Worm (Caenorhabditis elegans) whole organism, young adult: Measurements from ENCODE around the gene Y57A10C.9.

ENCODE experiments used
- D2030.7 ChIP-seq: fragments of 200-800 bp; sonication (Bioruptor generic); IDR thresholded peaks from 2 replicates; pipeline ENCODE4 v1.3.6; 2022; ENCODE audit warnings: missing genetic modification reagents, missing genetic modification characterization, missing compliant biosample characterization
- F10E7.11 ChIP-seq: sonication (generic microtip); optimal IDR thresholded peaks from 2 replicates; lab custom pipeline; 2017; ENCODE audit warnings: mild to moderate bottlenecking, missing genetic modification characterization, moderate library complexity, missing compliant biosample characterization
- F57C9.4 ChIP-seq: sonication (generic microtip); optimal IDR thresholded peaks from 2 replicates; lab custom pipeline; 2017; ENCODE audit warnings: mild to moderate bottlenecking, missing genetic modification characterization, missing compliant biosample characterization
- T26A5.8 ChIP-seq: sonication (generic microtip); optimal IDR thresholded peaks from 2 replicates; lab custom pipeline; 2016; ENCODE audit warnings: missing genetic modification characterization, missing compliant biosample characterization
- Y53F4B.3 ChIP-seq: fragments of 200-800 bp; sonication (Bioruptor generic); IDR thresholded peaks from 2 replicates; pipeline ENCODE4 v1.3.6; 2022; ENCODE audit warnings: missing genetic modification reagents, missing genetic modification characterization, missing compliant biosample characterization
- Y79H2A.3 ChIP-seq: fragments of 200-800 bp; sonication (Bioruptor generic); conservative IDR thresholded peaks from 2 replicates; pipeline ENCODE4 v1.3.6; 2022; ENCODE audit warnings: missing genetic modification reagents, missing genetic modification characterization, missing compliant biosample characterization
- ama-1 ChIP-seq, 3 experiments: fragments of 150-350 bp in 1 of 3; sonication (generic microtip) in 2 of 3; optimal IDR thresholded peaks; 2 replicates each; lab custom pipeline; 2014 to 2018; ENCODE audit warnings: missing biosample characterization in 2 of 3, missing genetic modification characterization in 2 of 3, missing genetic modification reagents in 2 of 3
- attf-3 ChIP-seq: fragments of 200-800 bp; sonication (Bioruptor generic); conservative IDR thresholded peaks from 2 replicates; pipeline ENCODE4 v1.3.6; 2022; ENCODE audit warnings: missing genetic modification reagents, missing genetic modification characterization, missing compliant biosample characterization
- attf-5 ChIP-seq: fragments of 200-800 bp; sonication (Bioruptor generic); optimal IDR thresholded peaks from 2 replicates; lab custom pipeline; 2018; ENCODE audit warnings: mild to moderate bottlenecking, missing genetic modification characterization, missing compliant biosample characterization
- ccch-3 ChIP-seq: fragments of 200-800 bp; sonication (Bioruptor generic); optimal IDR thresholded peaks from 2 replicates; lab custom pipeline; 2018; ENCODE audit warnings: mild to moderate bottlenecking, missing genetic modification characterization, missing compliant biosample characterization
- ceh-100 ChIP-seq: fragments of 200-800 bp; sonication (Bioruptor generic); IDR thresholded peaks from 2 replicates; pipeline ENCODE4 v1.3.6; 2022; ENCODE audit warnings: missing genetic modification reagents, missing genetic modification characterization, missing compliant biosample characterization
- ceh-40 ChIP-seq: fragments of 200-800 bp; sonication (Bioruptor generic); IDR thresholded peaks from 2 replicates; pipeline ENCODE4 v1.3.6; 2022; ENCODE audit warnings: missing genetic modification characterization, missing compliant biosample characterization
- die-1 ChIP-seq: sonication (generic microtip); optimal IDR thresholded peaks from 2 replicates; lab custom pipeline; 2016; ENCODE audit warnings: missing genotype, mild to moderate bottlenecking, missing genetic modification characterization, missing compliant biosample characterization
- efl-1 ChIP-seq: fragments of 150-350 bp; optimal IDR thresholded peaks from 2 replicates; lab custom pipeline; 2014; ENCODE audit warnings: missing biosample characterization, missing genetic modification reagents, missing genetic modification characterization
- egl-18 ChIP-seq: fragments of 200-800 bp; sonication (Bioruptor generic); IDR thresholded peaks from 2 replicates; pipeline ENCODE4 v1.3.6; 2022; ENCODE audit warnings: missing genetic modification reagents, missing genetic modification characterization, missing compliant biosample characterization
- hlh-26 ChIP-seq: fragments of 200-800 bp; sonication (Bioruptor generic); conservative IDR thresholded peaks from 2 replicates; pipeline ENCODE4 v1.3.6; 2022; ENCODE audit warnings: missing genetic modification reagents, missing genetic modification characterization, missing compliant biosample characterization
- lag-1 ChIP-seq: fragments of 200-800 bp; sonication (Bioruptor generic); IDR thresholded peaks from 2 replicates; pipeline ENCODE4 v1.3.6; 2022; ENCODE audit warnings: missing genetic modification reagents, missing genetic modification characterization, missing compliant biosample characterization
- let-526 ChIP-seq: fragments of 200-800 bp; sonication (Bioruptor generic); IDR thresholded peaks from 2 replicates; pipeline ENCODE4 v1.3.6; 2022; ENCODE audit warnings: missing genetic modification reagents, missing genetic modification characterization, missing compliant biosample characterization
- lin-26 ChIP-seq: fragments of 200-800 bp; sonication (Bioruptor generic); IDR thresholded peaks from 2 replicates; pipeline ENCODE4 v1.3.6; 2022; ENCODE audit warnings: missing genetic modification reagents, missing genetic modification characterization, missing compliant biosample characterization
- lin-54 ChIP-seq: fragments of 200-800 bp; sonication (Bioruptor generic); optimal IDR thresholded peaks from 2 replicates; lab custom pipeline; 2018; ENCODE audit warnings: mild to moderate bottlenecking, missing genetic modification characterization, missing compliant biosample characterization
- lir-1 ChIP-seq: fragments of 200-800 bp; sonication (Bioruptor generic); conservative IDR thresholded peaks from 2 replicates; pipeline ENCODE4 v1.3.6; 2022; ENCODE audit warnings: missing genetic modification reagents, missing genetic modification characterization, missing compliant biosample characterization
- madf-6 ChIP-seq: fragments of 200-800 bp; sonication (Bioruptor generic); IDR thresholded peaks from 2 replicates; pipeline ENCODE4 v1.3.6; 2022; ENCODE audit warnings: missing genetic modification reagents, missing genetic modification characterization, missing compliant biosample characterization
- madf-8 ChIP-seq: fragments of 200-800 bp; sonication (Bioruptor generic); conservative IDR thresholded peaks from 2 replicates; pipeline ENCODE4 v1.3.6; 2022; ENCODE audit warnings: missing genetic modification reagents, missing genetic modification characterization, missing compliant biosample characterization
- mcd-1 ChIP-seq: fragments of 200-800 bp; sonication (Bioruptor generic); IDR thresholded peaks from 2 replicates; pipeline ENCODE4 v1.3.6; 2022; ENCODE audit warnings: missing genetic modification reagents, missing genetic modification characterization, missing compliant biosample characterization
- mel-28 ChIP-seq: sonication (generic microtip); optimal IDR thresholded peaks from 2 replicates; lab custom pipeline; 2016; ENCODE audit warnings: borderline replicate concordance, mild to moderate bottlenecking, missing genetic modification characterization, missing compliant biosample characterization
- nfya-2 ChIP-seq: fragments of 200-800 bp; sonication (Bioruptor generic); IDR thresholded peaks from 2 replicates; pipeline ENCODE4 v1.3.6; 2022; ENCODE audit warnings: missing genetic modification reagents, missing genetic modification characterization, missing compliant biosample characterization
- nhr-120 ChIP-seq: fragments of 200-800 bp; sonication (Bioruptor generic); IDR thresholded peaks from 2 replicates; pipeline ENCODE4 v1.3.6; 2022; ENCODE audit warnings: missing genetic modification characterization, missing compliant biosample characterization
- nhr-179 ChIP-seq: sonication (generic microtip); optimal IDR thresholded peaks from 2 replicates; lab custom pipeline; 2016; ENCODE audit warnings: mild to moderate bottlenecking, missing genetic modification characterization, missing compliant biosample characterization
- nhr-80 ChIP-seq: sonication (generic microtip); optimal IDR thresholded peaks from 2 replicates; lab custom pipeline; 2016; ENCODE audit warnings: missing genetic modification characterization, missing compliant biosample characterization
- nhr-90 ChIP-seq: sonication (generic microtip); optimal IDR thresholded peaks from 2 replicates; lab custom pipeline; 2016; ENCODE audit warnings: missing genotype, mild to moderate bottlenecking, missing genetic modification characterization, missing compliant biosample characterization
- rpc-1 ChIP-seq, 2 experiments: fragments of 150-350 bp in 1 of 2; sonication (generic microtip) in 1 of 2; optimal IDR thresholded peaks; 2 replicates each; lab custom pipeline; 2014 to 2018; ENCODE audit warnings: missing biosample characterization in 1 of 2, missing genetic modification characterization in 1 of 2, missing genetic modification reagents in 1 of 2, missing genotype in 1 of 2
- sea-2 ChIP-seq: fragments of 200-800 bp; sonication (Bioruptor generic); IDR thresholded peaks from 2 replicates; pipeline ENCODE4 v1.3.6; 2022; ENCODE audit warnings: missing genetic modification characterization, missing compliant biosample characterization
- snpc-1.3 ChIP-seq: sonication (generic microtip); optimal IDR thresholded peaks from 2 replicates; lab custom pipeline; 2017; ENCODE audit warnings: missing genetic modification characterization, mild to moderate bottlenecking, missing compliant biosample characterization, antibody characterized with exemption, moderate library complexity, missing genotype, missing genetic modification reagents; ENCODE audit not compliant: insufficient read depth
- snpc-3.4 ChIP-seq: sonication (generic microtip); optimal IDR thresholded peaks from 2 replicates; lab custom pipeline; 2017; ENCODE audit warnings: missing genetic modification characterization, mild to moderate bottlenecking, missing compliant biosample characterization, antibody characterized with exemption, moderate library complexity, missing genotype, missing genetic modification reagents
- unc-62 ChIP-seq: fragments of 150-350 bp; optimal IDR thresholded peaks from 2 replicates; lab custom pipeline; 2014; ENCODE audit warnings: missing biosample characterization, missing genetic modification reagents, missing genetic modification characterization
- ztf-28 ChIP-seq: fragments of 200-800 bp; sonication (Bioruptor generic); IDR thresholded peaks from 2 replicates; pipeline ENCODE4 v1.3.6; 2022; ENCODE audit warnings: missing genetic modification reagents, missing genetic modification characterization, missing compliant biosample characterization
- ztf-6 ChIP-seq: fragments of 200-800 bp; sonication (Bioruptor generic); IDR thresholded peaks from 2 replicates; pipeline ENCODE4 v1.3.6; 2022; ENCODE audit warnings: missing genetic modification reagents, missing genetic modification characterization, missing compliant biosample characterization

The Y57A10C.9 gene

DNA sequence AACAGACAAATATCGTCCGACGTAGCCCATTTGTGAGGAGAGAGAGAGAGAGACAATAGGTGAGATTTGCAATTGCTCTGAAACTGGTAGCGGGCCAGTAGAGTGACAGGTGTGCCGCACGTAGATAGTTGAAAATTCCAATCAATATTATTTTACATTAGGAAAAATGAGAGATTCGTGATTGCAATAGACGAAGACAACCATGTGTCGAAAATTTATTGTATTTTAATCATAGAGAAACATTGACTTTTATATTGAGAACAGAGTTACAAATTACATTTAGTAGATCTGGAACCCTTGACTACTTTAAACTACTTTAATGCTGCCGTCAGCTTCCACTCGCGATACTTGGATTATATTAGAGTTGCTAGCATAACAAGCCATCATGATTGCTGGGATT, 25.9 kb downstream of the Y57A10C.9 start, which contains the start of gene Y57A10C.1:
Gene Y57A10C.1, minus strand, starts transcription at position 101 of the 400 bp plus-strand sequence.
- TF ChIP-seq ztf-6 (GFP tag; lab: Robert Waterston, UW): no peak
- no peak for TF ChIP-seq egl-18
- TF ChIP-seq nfya-2 (GFP tag; lab: Robert Waterston, UW): no peak
- no peak for TF ChIP-seq hlh-26 (GFP tag; lab: Robert Waterston, UW)
- TF ChIP-seq F57C9.4 (tag; lab: Kevin White, UChicago): no peak
- no peak for TF ChIP-seq sea-2
- no peak for TF ChIP-seq Y53F4B.3 (GFP tag; lab: Robert Waterston, UW)
- no peak for TF ChIP-seq mel-28 (tag; lab: Kevin White, UChicago)
- no peak for TF ChIP-seq nhr-120 (GFP tag; lab: Robert Waterston, UW)
- no peak for TF ChIP-seq attf-5 (GFP tag; lab: Kevin White, UChicago)
- TF ChIP-seq ccch-3: no peak
- no peak for TF ChIP-seq nhr-80 (tag; lab: Kevin White, UChicago)
- no peak for TF ChIP-seq snpc-3.4 (tag; lab: Kevin White, UChicago)
- no peak for TF ChIP-seq lir-1
- TF ChIP-seq ceh-100 (GFP tag; lab: Robert Waterston, UW): no peak
- TF ChIP-seq ztf-28 (GFP tag; lab: Robert Waterston, UW): no peak
- TF ChIP-seq, all 124 proteins: peak for 0

DNA sequence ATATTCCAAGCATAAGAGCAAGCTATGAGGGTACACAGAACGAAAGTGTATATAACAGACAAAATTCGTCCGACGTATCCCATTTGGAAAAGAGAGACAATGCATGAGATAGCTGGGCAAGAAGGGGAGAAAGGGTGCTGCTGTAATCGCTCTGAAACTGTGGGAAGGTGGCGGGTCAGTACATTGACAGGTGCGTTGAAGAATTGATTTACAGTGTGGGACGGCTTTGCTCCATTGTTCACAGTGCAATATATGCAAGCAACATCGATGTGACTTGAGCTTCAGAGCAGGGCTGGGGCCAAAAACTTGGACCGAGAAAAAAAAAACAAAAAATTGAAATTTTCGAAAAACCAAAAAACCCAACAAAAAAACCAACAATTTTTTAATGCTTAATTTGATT, 28.2 kb downstream of the Y57A10C.9 start, which contains the start of gene F57G9.3:
Gene F57G9.3, minus strand, starts transcription at position 101 of the 400 bp plus-strand sequence.
- TF ChIP-seq madf-6 (GFP tag; lab: Robert Waterston, UW): no peak
- TF ChIP-seq madf-8 (GFP tag; lab: Robert Waterston, UW): no peak
- TF ChIP-seq nhr-179 (tag; lab: Kevin White, UChicago): no peak
- TF ChIP-seq mcd-1 (GFP tag; lab: Robert Waterston, UW): no peak
- no peak for TF ChIP-seq nhr-90 (tag; lab: Kevin White, UChicago)
- no peak for TF ChIP-seq die-1 (tag; lab: Kevin White, UChicago)
- no peak for TF ChIP-seq attf-5 (GFP tag; lab: Kevin White, UChicago)
- no peak for TF ChIP-seq ceh-40
- TF ChIP-seq lag-1 (GFP tag; lab: Robert Waterston, UW): no peak
- TF ChIP-seq, all 124 proteins: peak for 0

DNA sequence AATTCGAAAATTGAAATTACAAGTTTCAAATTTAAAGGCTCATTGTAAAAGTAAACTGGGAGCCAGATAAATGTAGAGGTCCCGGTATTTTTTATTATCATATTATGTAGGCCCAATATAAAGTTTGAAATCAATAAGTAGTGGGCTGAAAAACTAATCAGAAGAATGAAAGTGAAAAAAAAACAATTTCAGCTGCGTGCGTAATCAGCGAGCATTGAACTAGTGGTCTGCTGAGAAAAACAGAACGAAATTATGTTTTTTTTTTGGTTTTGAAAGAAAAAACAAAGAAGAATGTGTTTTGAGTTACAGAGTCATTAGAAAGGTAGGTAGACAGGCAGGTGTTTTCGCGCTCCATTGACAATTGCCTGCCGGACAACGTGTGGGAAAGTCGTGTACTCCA, 29.6 kb downstream of the Y57A10C.9 start, which contains the start of gene sre-31:
Gene sre-31, minus strand, starts transcription at position 101 of the 400 bp plus-strand sequence.
- TF ChIP-seq Y53F4B.3 (GFP tag; lab: Robert Waterston, UW) (no peak), let-526 (GFP tag; lab: Robert Waterston, UW) (no peak), rpc-1 (optimal IDR thresholded peaks at IDR 0.05; lab: Kevin White, UChicago) (no peak), rpc-1 (tag; optimal IDR thresholded peaks at IDR 0.05; lab: Kevin White, UChicago) (no peak), madf-8 (GFP tag; lab: Robert Waterston, UW) (no peak), lin-26 (GFP tag; lab: Robert Waterston, UW) (no peak), unc-62 (GFP tag; lab: Kevin White, UChicago) (no peak), efl-1 (GFP tag; lab: Kevin White, UChicago) (no peak), Y79H2A.3 (GFP tag; lab: Robert Waterston, UW) (no peak), nfya-2 (GFP tag; lab: Robert Waterston, UW) (no peak), snpc-1.3 (no peak), ama-1 (optimal IDR thresholded peaks at IDR 0.05; lab: Kevin White, UChicago) (no peak), ama-1 (GFP tag; optimal IDR thresholded peaks at IDR 0.05; lab: Kevin White, UChicago) (no peak), T26A5.8 (tag; lab: Kevin White, UChicago) (no peak), nhr-120 (GFP tag; lab: Robert Waterston, UW) (no peak), lin-54 (GFP tag; lab: Kevin White, UChicago) (no peak), D2030.7 (GFP tag; lab: Robert Waterston, UW) (no peak), F10E7.11 (tag; lab: Kevin White, UChicago) (no peak), nhr-179 (tag; lab: Kevin White, UChicago) (no peak), attf-3 (GFP tag; lab: Robert Waterston, UW) (no peak)
